Fruit fly (Drosophila melanogaster): ENCODE results near the gene Josd.

Gene Josd

DNA sequence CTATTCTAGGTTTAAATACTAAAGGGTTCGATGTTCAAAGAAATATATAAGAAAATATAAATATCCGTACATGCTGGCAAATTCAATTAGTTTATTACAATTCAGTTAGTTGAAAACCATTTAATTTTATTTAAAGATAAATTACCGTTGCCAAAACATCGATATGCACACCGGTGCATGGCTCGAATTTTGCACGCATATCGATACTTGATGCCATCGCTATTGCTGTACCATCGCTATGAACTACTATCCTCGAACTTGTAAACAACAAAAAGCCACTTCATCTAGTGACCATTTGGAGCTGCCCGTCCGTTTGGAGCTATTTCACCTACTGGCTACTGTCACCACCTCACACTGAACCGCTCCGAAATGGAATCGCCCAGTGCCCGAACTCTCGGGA, at the start of gene Josd:
Gene Josd (plus strand): TSS at position 270 of the 400 bp plus-strand sequence.
- TF ChIP-seq Myc (optimal IDR thresholded peaks at IDR 0.05) (no peak), psq (optimal IDR thresholded peaks at IDR 0.05) (no peak), h (optimal IDR thresholded peaks at IDR 0.05) (no peak), ttk (optimal IDR thresholded peaks at IDR 0.05) (no peak), insv (optimal IDR thresholded peaks at IDR 0.05) (no peak)

DNA sequence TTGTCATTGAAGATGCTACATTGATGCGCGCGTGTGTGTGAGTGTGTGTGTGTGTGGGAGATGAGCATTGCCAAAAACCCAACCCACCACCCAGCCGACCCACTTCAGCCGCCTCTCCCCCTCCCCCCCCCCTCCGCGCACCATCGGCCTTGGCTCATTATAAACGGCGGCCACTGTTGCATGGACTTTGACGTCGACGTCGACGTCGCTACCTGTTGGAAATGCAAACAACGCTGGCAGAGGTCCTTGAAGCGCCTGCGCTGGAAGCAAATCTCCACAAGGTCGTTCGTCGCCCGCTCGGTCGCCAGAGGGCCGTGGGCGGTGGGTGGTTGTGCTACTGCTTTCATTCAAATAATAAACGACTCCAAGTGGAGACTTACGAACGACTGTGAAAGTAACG, 44.3 kb upstream of the Josd start:
- no peak for TF ChIP-seq Myc (optimal IDR thresholded peaks at IDR 0.05)
- no peak for TF ChIP-seq insv (optimal IDR thresholded peaks at IDR 0.05)
- TF ChIP-seq psq (optimal IDR thresholded peaks at IDR 0.05): no peak
- no peak for TF ChIP-seq ttk (optimal IDR thresholded peaks at IDR 0.05)
- TF ChIP-seq Sin3A (optimal IDR thresholded peaks at IDR 0.05): no peak

DNA sequence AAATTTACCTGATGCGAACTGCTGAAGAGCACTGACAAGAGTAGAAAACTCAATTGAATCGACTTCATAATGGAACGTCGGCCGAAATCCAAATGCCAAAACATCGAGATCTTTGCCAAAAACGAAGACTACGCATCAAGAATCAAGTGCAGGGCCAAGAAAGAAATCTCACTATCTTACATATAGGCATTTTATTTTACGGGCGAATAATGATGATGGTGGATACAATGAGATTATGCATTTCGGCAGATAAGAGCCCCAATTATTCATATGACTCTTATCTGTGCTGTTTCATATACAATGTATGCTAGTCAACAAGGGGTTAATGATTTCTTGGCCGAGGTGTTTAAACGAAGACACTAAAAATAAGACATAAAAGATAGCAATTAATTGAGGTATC, 41.7 kb upstream of the Josd start, which contains the start of gene Btnd:
Gene Btnd (minus strand): TSS at position 101 of the 400 bp plus-strand sequence.
- no peak for TF ChIP-seq Myc (optimal IDR thresholded peaks at IDR 0.05)
- no peak for TF ChIP-seq psq (optimal IDR thresholded peaks at IDR 0.05)
- TF ChIP-seq insv (optimal IDR thresholded peaks at IDR 0.05): no peak
- TF ChIP-seq ttk (optimal IDR thresholded peaks at IDR 0.05): no peak
- TF ChIP-seq h (optimal IDR thresholded peaks at IDR 0.05): no peak
- no peak for TF ChIP-seq Sin3A (optimal IDR thresholded peaks at IDR 0.05)

DNA sequence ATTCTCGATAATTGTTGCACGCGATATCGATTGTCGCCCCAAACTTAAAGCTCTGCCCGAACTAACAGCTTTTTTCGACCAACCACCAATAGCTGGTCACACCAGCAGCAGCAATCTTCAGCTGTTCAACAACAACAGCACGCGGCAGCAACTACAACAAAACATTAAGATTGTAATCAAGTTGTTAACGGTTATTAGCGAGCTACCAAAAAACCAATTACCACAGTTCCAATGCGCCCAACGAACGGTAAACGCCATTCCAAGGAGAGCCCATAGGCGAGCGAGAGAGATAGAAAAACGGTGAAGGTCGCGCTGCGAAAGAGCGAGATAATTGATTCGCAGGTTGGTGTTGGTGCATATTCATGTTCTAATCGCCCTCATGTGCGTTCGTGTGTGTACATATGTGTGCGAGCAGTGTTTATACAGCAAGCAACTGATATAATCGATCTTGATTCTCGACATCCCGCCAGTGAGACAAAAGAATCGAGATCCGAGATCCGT, 41.1 kb upstream of the Josd start, which contains the start of gene Efr:
Gene Efr (plus strand): TSS at position 113 of the 501 bp plus-strand sequence.
- TF ChIP-seq h (optimal IDR thresholded peaks at IDR 0.05) (no peak), psq (optimal IDR thresholded peaks at IDR 0.05) (no peak)

DNA sequence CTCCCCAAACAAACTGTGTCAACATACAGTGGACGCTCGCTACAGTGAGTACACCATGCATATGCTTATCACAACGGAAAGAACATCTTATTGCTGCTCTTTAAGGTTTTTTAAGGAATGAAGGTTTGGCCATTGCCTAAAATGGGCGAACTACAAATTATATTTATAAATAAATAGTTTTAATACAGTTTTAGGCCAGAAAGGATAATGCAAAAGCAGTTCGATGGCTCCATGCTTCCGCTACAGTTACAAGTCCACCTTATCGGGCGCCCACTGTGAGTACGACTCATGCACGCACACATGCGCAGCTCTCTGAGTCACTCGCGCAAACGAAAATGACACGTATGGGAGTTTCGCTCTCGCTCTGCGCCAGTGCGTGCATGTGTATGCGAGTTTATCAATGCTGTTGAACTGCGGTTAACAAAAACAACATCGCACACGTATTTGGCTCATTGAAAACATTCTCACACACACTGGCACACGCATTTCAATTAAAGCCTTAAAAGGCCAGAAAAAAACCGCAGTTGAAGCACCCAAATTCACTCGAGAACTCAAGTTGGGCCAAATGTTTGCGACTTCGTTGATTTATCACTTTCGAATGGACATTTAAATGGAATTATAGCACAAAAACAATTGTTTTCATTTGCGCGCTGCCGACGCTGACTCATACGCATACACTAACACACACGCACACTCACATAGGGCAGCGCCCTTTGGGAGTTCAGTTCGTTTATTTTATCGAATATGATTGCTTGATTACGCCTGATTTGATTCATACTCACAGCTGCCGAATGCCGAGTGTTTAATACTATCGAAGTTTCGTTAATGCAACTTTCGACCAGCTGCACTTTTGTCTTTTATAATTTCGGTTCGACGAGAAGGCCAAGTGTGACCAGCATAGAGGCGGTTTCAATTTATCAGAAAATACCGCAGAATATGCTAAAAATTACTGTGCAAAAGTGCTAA, 36.5 kb upstream of the Josd start, which contains the start of gene sqh:
Gene sqh (minus strand): TSS at position 916 of the 966 bp plus-strand sequence.
- TF ChIP-seq h (optimal IDR thresholded peaks at IDR 0.05) (no peak), ttk (optimal IDR thresholded peaks at IDR 0.05) (no peak), Sin3A (optimal IDR thresholded peaks at IDR 0.05) (no peak), Myc (optimal IDR thresholded peaks at IDR 0.05) (no peak), psq (optimal IDR thresholded peaks at IDR 0.05) (no peak), insv (optimal IDR thresholded peaks at IDR 0.05) (no peak)

DNA sequence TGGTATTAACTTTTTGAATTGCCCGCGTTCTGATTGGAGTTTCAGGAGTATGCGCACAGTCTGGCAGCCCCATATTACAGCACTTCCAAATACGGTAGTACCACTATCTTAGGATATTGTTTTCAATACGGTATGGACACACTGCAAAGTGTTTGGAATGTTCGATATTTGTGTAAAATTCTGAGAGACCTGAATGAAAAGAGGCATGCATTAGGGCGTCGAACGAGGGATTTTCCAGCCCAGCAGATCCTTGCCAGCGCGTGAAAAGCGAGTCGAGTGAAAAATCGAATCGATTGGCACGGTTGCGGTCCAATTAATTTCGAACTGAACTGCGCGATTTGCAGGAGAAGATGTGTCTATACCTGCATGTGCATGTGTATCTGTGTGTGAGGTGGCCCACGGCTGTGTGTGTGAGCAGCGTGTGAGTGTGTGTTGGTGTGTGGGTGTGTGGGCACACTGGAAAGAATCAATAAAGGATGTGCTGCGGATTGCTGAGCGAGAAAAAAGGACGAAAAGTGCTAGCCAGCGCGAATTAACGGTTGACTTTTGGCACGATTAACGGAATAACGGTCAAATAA, 35.4 kb upstream of the Josd start, which contains the start of gene dtn:
Gene dtn (plus strand): TSS at position 176 of the 578 bp plus-strand sequence.
- TF ChIP-seq h (optimal IDR thresholded peaks at IDR 0.05) (no peak), insv (optimal IDR thresholded peaks at IDR 0.05) (no peak), psq (optimal IDR thresholded peaks at IDR 0.05) (no peak), ttk (optimal IDR thresholded peaks at IDR 0.05) (no peak), Myc (optimal IDR thresholded peaks at IDR 0.05) (no peak), Sin3A (optimal IDR thresholded peaks at IDR 0.05) (no peak)

DNA sequence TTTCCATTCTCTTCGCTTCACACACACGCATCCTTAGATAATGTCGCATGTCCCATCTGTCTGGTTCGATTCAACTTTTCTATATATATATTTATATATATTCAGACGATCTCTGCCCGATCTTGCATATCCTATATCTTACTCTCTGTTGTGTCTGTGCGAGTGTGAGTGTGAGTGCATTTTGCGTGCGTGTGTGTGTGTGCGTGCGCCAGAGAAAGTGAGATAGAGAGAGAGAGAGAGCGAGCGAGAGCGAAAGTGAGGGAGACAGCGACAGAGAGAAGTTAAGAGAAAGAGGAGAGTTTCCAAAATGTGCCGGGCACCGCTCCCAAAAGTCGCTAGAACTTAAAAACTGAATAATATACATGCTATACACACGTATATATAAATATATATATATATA, 29.2 kb upstream of the Josd start:
- TF ChIP-seq insv (optimal IDR thresholded peaks at IDR 0.05) (no peak), ttk (optimal IDR thresholded peaks at IDR 0.05) (no peak), h (optimal IDR thresholded peaks at IDR 0.05) (no peak), Sin3A (optimal IDR thresholded peaks at IDR 0.05) (no peak), Myc (optimal IDR thresholded peaks at IDR 0.05) (no peak), psq (optimal IDR thresholded peaks at IDR 0.05) (no peak)

DNA sequence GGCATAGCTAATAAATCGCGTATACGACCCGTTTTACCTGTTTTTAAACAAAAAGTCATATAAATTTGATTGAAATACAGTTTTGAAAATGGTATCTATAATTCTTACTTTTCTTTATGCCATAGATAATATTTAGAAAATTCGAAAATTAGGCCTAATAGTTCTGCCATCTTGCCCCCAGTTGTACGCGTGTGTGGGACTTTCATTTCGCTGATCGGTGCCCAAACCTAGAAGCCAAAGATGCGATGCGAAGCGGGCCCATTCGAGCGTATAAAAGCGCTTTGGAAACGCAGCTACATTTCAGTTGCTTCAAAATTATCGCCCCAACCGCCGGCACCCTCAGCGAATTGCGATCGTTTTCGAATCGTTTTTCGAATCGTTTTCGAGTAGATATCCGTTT, 24.0 kb upstream of the Josd start, which contains the start of gene CG14445:
Gene CG14445 (plus strand): TSS at position 301 of the 400 bp plus-strand sequence.
- TF ChIP-seq Myc (optimal IDR thresholded peaks at IDR 0.05): no peak
- TF ChIP-seq ttk (optimal IDR thresholded peaks at IDR 0.05): no peak
- TF ChIP-seq insv (optimal IDR thresholded peaks at IDR 0.05): no peak
- TF ChIP-seq Sin3A (optimal IDR thresholded peaks at IDR 0.05): no peak
- TF ChIP-seq psq (optimal IDR thresholded peaks at IDR 0.05): no peak
- no peak for TF ChIP-seq h (optimal IDR thresholded peaks at IDR 0.05)

DNA sequence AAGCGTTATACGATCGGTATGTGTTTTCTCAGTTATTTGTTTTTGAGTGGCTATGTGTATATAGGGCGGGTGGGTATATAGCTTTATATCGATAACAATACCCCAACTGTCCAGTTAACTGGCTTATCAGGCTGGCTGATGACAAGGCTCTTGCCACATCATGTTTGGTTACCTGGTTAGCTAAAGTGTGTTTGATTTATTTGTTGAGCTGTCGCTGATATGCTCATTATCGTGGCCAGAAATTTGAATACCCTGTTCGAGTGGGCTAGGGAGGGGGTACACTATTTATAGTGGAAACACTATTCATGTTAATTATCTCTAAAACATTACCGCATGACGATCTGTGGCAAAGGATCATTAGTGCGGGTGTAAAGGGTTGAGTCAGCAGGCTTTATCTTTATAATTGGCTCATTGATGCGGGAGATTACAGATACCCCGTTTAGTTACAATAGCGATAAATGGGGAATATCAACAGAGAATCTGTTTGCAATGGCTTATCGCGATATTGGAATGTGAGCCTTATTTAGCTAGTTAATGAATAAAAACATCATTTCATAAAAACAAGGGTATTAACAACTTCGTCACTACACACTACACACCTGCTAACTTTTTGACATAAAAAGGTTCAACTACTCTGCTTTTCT, 8.0 kb upstream of the Josd start:
- no peak for TF ChIP-seq Myc (optimal IDR thresholded peaks at IDR 0.05)
- TF ChIP-seq ttk (optimal IDR thresholded peaks at IDR 0.05): no peak
- TF ChIP-seq Sin3A (optimal IDR thresholded peaks at IDR 0.05): no peak
- TF ChIP-seq h (optimal IDR thresholded peaks at IDR 0.05): no peak
- TF ChIP-seq insv (optimal IDR thresholded peaks at IDR 0.05): no peak
- TF ChIP-seq psq (optimal IDR thresholded peaks at IDR 0.05): no peak

DNA sequence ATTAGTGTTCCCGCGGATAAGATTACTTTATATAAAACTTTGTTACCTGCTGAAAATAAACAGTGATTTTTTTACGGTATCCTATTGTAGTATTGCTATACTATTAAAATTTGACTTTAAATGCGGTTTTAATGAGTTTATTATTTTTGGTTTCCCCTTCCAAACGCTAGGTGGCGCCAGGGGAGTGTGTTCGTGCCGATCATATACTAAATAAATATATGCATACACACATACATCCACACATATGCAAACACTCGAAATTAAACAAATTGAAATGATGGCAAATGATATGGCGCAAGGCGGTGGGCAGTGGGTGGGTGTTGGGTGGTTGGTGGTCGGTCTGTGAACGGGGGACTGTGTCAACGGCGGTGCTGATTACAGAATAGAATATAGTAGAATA, 7.3 kb upstream of the Josd start:
- TF ChIP-seq Myc (optimal IDR thresholded peaks at IDR 0.05) (no peak), h (optimal IDR thresholded peaks at IDR 0.05) (no peak), psq (optimal IDR thresholded peaks at IDR 0.05) (no peak), ttk (optimal IDR thresholded peaks at IDR 0.05) (no peak)

DNA sequence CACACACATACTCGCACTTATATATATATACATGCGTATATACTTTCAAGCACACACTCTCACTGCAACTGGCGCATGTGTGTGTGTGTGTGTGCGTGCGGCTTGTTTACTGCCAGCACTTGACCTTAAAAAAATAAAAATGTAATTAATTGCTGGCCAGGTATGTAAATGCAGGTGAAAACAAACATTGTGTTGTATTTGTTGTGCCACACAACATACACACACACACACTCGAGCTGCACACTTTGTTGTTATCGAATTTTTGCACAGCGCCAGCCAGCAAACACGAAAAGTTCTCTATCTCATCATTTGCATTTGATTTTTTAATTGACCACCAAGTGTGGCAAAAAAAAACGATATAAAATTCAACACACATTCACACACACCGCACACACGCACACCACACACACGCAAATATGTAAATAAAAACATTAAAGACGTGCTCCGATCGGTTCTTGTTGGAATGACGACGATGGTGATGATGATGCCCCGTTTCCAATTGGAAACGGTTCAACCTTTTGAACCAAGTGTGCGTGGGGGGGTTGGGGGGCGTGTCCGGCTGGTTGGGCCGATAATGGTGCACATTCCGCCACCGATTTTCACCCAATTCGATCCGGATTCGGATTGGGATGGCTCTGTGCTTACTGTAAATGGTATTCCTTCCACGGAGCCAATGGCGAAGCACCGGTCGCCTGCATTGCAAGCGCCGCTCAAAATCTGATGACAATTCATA, 6.2 kb upstream of the Josd start:
- no peak for TF ChIP-seq Myc (optimal IDR thresholded peaks at IDR 0.05)
- no peak for TF ChIP-seq ttk (optimal IDR thresholded peaks at IDR 0.05)
- TF ChIP-seq h (optimal IDR thresholded peaks at IDR 0.05): no peak
- TF ChIP-seq Sin3A (optimal IDR thresholded peaks at IDR 0.05): no peak
- no peak for TF ChIP-seq insv (optimal IDR thresholded peaks at IDR 0.05)
- TF ChIP-seq psq (optimal IDR thresholded peaks at IDR 0.05): no peak
